Worm (Caenorhabditis elegans) whole organism, late embryonic: ENCODE data around the gene F54B11.10.

Experiments used
- K02D7.2 ChIP-seq: sonication (generic microtip); optimal IDR thresholded peaks from 2 replicates; lab custom pipeline; 2017; ENCODE audit warnings: mild to moderate bottlenecking, missing genetic modification characterization, missing compliant biosample characterization
- T23F11.4 ChIP-seq: fragments of 200-800 bp; sonication (Bioruptor generic); optimal IDR thresholded peaks from 2 replicates; lab custom pipeline; 2018; ENCODE audit warnings: mild to moderate bottlenecking, missing genetic modification characterization, missing compliant biosample characterization
- ama-1 ChIP-seq: fragments of 150-350 bp; optimal IDR thresholded peaks from 2 replicates; lab custom pipeline; 2014
- ceh-14 ChIP-seq: sonication (generic microtip); optimal IDR thresholded peaks from 2 replicates; lab custom pipeline; 2016; ENCODE audit warnings: missing genotype, missing genetic modification characterization, missing compliant biosample characterization
- ceh-19 ChIP-seq: fragments of 200-800 bp; sonication (Bioruptor generic); optimal IDR thresholded peaks from 2 replicates; lab custom pipeline; 2018; ENCODE audit warnings: mild to moderate bottlenecking, missing genetic modification characterization, missing compliant biosample characterization
- ceh-2 ChIP-seq: sonication (generic microtip); optimal IDR thresholded peaks from 2 replicates; lab custom pipeline; 2016; ENCODE audit warnings: missing genotype, missing genetic modification characterization, missing compliant biosample characterization
- ceh-22 ChIP-seq: sonication (generic microtip); optimal IDR thresholded peaks from 2 replicates; lab custom pipeline; 2017; ENCODE audit warnings: missing biosample characterization, missing genetic modification characterization
- ceh-34 ChIP-seq: sonication (generic microtip); optimal IDR thresholded peaks from 2 replicates; lab custom pipeline; 2016; ENCODE audit warnings: mild to moderate bottlenecking, missing genetic modification characterization, missing compliant biosample characterization
- ceh-48 ChIP-seq: sonication (generic microtip); optimal IDR thresholded peaks from 2 replicates; lab custom pipeline; 2016; ENCODE audit warnings: missing genetic modification characterization, inconsistent platforms, missing compliant biosample characterization
- ceh-6 ChIP-seq: fragments of 200-800 bp; sonication (Bioruptor generic); optimal IDR thresholded peaks from 2 replicates; lab custom pipeline; 2018; ENCODE audit warnings: mild to moderate bottlenecking, missing genetic modification characterization, missing compliant biosample characterization
- che-1 ChIP-seq: sonication (generic microtip); optimal IDR thresholded peaks from 2 replicates; lab custom pipeline; 2016; ENCODE audit warnings: mild to moderate bottlenecking, missing genetic modification characterization, missing compliant biosample characterization
- dve-1 ChIP-seq: sonication (generic microtip); optimal IDR thresholded peaks from 2 replicates; lab custom pipeline; 2017; ENCODE audit warnings: antibody characterized with exemption, mild to moderate bottlenecking, missing genetic modification characterization, missing compliant biosample characterization
- elt-2 ChIP-seq: sonication (generic microtip); optimal IDR thresholded peaks from 2 replicates; lab custom pipeline; 2016; ENCODE audit warnings: missing genetic modification reagents, missing genetic modification characterization, missing compliant biosample characterization
- elt-4 ChIP-seq: sonication (generic microtip); optimal IDR thresholded peaks from 2 replicates; lab custom pipeline; 2016; ENCODE audit warnings: missing genetic modification characterization, missing compliant biosample characterization
- eyg-1 ChIP-seq: sonication (generic microtip); optimal IDR thresholded peaks from 2 replicates; lab custom pipeline; 2016; ENCODE audit warnings: missing genotype, missing genetic modification characterization, missing compliant biosample characterization
- fkh-10 ChIP-seq: fragments of 150-350 bp; optimal IDR thresholded peaks from 2 replicates; lab custom pipeline; 2014; ENCODE audit warnings: missing biosample characterization, missing genetic modification reagents, missing genetic modification characterization
- hlh-15 ChIP-seq: sonication (generic microtip); optimal IDR thresholded peaks from 2 replicates; lab custom pipeline; 2016; ENCODE audit warnings: missing genetic modification characterization, missing compliant biosample characterization
- hlh-30 ChIP-seq: sonication (generic microtip); optimal IDR thresholded peaks from 2 replicates; lab custom pipeline; 2017; ENCODE audit warnings: antibody characterized with exemption, missing genetic modification characterization, missing compliant biosample characterization; ENCODE audit not compliant: insufficient read depth
- lim-6 ChIP-seq: sonication (generic microtip); optimal IDR thresholded peaks from 2 replicates; lab custom pipeline; 2016; ENCODE audit warnings: missing genetic modification characterization, missing compliant biosample characterization
- lin-11 ChIP-seq: fragments of 200-800 bp; sonication (Bioruptor generic); optimal IDR thresholded peaks from 2 replicates; lab custom pipeline; 2018; ENCODE audit warnings: mild to moderate bottlenecking, missing genetic modification characterization, missing compliant biosample characterization
- mec-3 ChIP-seq: sonication (generic microtip); optimal IDR thresholded peaks from 2 replicates; lab custom pipeline; 2016; ENCODE audit warnings: borderline replicate concordance, missing genetic modification characterization, missing compliant biosample characterization
- nfya-1 ChIP-seq: sonication (generic microtip); optimal IDR thresholded peaks from 2 replicates; lab custom pipeline; 2017; ENCODE audit warnings: missing genetic modification characterization, mild to moderate bottlenecking, missing compliant biosample characterization, antibody characterized with exemption, moderate library complexity
- nhr-232 ChIP-seq: sonication (generic microtip); optimal IDR thresholded peaks from 2 replicates; lab custom pipeline; 2016; ENCODE audit warnings: missing genetic modification characterization, missing compliant biosample characterization
- pag-3 ChIP-seq: sonication (generic microtip); optimal IDR thresholded peaks from 2 replicates; lab custom pipeline; 2016; ENCODE audit warnings: missing compliant biosample characterization, missing genetic modification characterization, borderline replicate concordance
- pha-2 ChIP-seq: sonication (generic microtip); optimal IDR thresholded peaks from 2 replicates; lab custom pipeline; 2017; ENCODE audit warnings: mild to moderate bottlenecking, missing genetic modification characterization, missing compliant biosample characterization
- pros-1 ChIP-seq: fragments of 150-350 bp; optimal IDR thresholded peaks from 2 replicates; lab custom pipeline; 2014; ENCODE audit warnings: missing biosample characterization, missing genetic modification reagents, missing genetic modification characterization
- ref-2 ChIP-seq: sonication (generic microtip); optimal IDR thresholded peaks from 2 replicates; lab custom pipeline; 2016; ENCODE audit warnings: missing genetic modification characterization, missing compliant biosample characterization
- sdc-2 ChIP-seq: sonication (generic microtip); optimal IDR thresholded peaks from 2 replicates; lab custom pipeline; 2016; ENCODE audit warnings: missing genotype, missing genetic modification characterization, missing compliant biosample characterization
- sox-2 ChIP-seq: fragments of 200-800 bp; sonication (Bioruptor generic); IDR thresholded peaks from 2 replicates; pipeline ENCODE4 v1.3.6; 2022; ENCODE audit warnings: missing genetic modification reagents, missing genetic modification characterization, missing compliant biosample characterization
- tbx-2 ChIP-seq: sonication (generic microtip); optimal IDR thresholded peaks from 2 replicates; lab custom pipeline; 2016; ENCODE audit warnings: missing genetic modification characterization, missing compliant biosample characterization
- ttx-3 ChIP-seq: sonication (generic microtip); optimal IDR thresholded peaks from 2 replicates; lab custom pipeline; 2016; ENCODE audit warnings: missing genetic modification reagents, missing genetic modification characterization, missing compliant biosample characterization
- unc-3 ChIP-seq, 2 experiments: fragments of 200-800 bp in 1 of 2; sonication (Bioruptor generic) in 1 of 2; sonication (generic microtip) in 1 of 2; conservative IDR thresholded peaks in 1 of 2; optimal IDR thresholded peaks in 1 of 2; 2 replicates each; pipeline versions ENCODE4 v1.3.6 to Lab custom; 2016 to 2022; ENCODE audit warnings: missing compliant biosample characterization in 2 of 2, missing genetic modification characterization in 2 of 2, missing genetic modification reagents in 1 of 2
- unc-42 ChIP-seq: sonication (generic microtip); optimal IDR thresholded peaks from 2 replicates; lab custom pipeline; 2016; ENCODE audit warnings: missing genotype, missing genetic modification characterization, missing compliant biosample characterization
- unc-55 ChIP-seq: sonication (generic microtip); optimal IDR thresholded peaks from 2 replicates; lab custom pipeline; 2017; ENCODE audit warnings: missing biosample characterization, missing genetic modification reagents, missing genetic modification characterization
- unc-86 ChIP-seq: sonication (generic microtip); optimal IDR thresholded peaks from 2 replicates; lab custom pipeline; 2016; ENCODE audit warnings: missing genetic modification characterization, missing compliant biosample characterization

The F54B11.10 gene

DNA sequence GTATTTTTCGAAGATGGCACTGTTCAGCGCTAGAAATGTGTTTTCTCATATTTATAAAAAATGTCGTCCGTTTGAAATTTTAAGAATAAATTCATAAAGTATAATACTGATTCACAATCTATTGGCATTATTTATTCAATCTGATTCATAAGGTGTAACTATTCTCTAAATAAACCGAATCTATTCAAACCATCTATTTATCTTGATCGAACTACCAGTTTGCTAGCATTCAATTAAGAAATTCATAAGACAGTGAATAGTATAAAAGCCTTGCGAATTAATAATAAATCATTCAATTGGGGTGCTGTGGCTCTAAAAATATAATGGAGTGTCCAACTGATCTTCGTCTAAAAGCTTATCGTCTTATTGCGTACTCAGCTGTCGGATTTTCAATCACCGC lies 9.3 kb downstream of the F54B11.10 start, which contains the start of gene col-44:
TSS of gene col-44 (plus strand) at position 301 of the 400 bp plus-strand sequence.
- TF ChIP-seq nfya-1 (tag; lab: Kevin White, UChicago) = no peak
- no peak for TF ChIP-seq ref-2
- no peak for TF ChIP-seq T23F11.4 (GFP tag; lab: Kevin White, UChicago)
- no peak for TF ChIP-seq unc-86 (tag; lab: Kevin White, UChicago)
- TF ChIP-seq ceh-14 = no peak
- no peak for TF ChIP-seq hlh-30
- no peak for TF ChIP-seq eyg-1
- TF ChIP-seq pros-1 (tag; lab: Kevin White, UChicago) = no peak
- no peak for TF ChIP-seq ceh-22 (tag; lab: Kevin White, UChicago)

DNA sequence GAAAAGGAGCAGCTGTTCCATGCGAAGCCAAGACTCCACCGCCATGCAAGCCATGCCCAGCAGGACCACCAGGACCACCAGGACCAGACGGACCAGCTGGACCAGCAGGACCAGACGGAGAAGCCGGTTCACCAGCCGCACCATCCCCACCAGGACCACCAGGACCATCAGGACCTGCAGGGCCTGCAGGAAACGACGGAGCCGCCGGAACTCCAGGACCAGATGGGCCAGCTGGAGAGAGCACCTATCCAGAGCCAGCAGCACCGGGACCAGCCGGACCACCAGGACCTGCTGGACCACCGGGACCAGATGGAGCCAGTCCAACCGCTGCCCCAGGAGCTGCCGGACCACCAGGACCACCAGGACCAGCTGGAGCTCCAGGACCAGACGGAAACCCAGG lies 10.0 kb downstream of the F54B11.10 start:
- no peak for TF ChIP-seq ceh-19
- TF ChIP-seq ttx-3 = no peak
- no peak for TF ChIP-seq K02D7.2 (tag; lab: Kevin White, UChicago)
- no peak for TF ChIP-seq sdc-2 (tag; lab: Kevin White, UChicago)
- TF ChIP-seq mec-3 (tag; lab: Kevin White, UChicago) = no peak
- TF ChIP-seq sox-2 (GFP tag; lab: Robert Waterston, UW) = no peak
- no peak for TF ChIP-seq elt-4 (tag; lab: Kevin White, UChicago)
- TF ChIP-seq ama-1 (lab: Kevin White, UChicago) = no peak
- TF ChIP-seq ceh-48 (tag; lab: Kevin White, UChicago) = no peak
- TF ChIP-seq ceh-6 (GFP tag; lab: Kevin White, UChicago) = no peak
- TF ChIP-seq lin-11 (tag; lab: Kevin White, UChicago) = no peak

DNA sequence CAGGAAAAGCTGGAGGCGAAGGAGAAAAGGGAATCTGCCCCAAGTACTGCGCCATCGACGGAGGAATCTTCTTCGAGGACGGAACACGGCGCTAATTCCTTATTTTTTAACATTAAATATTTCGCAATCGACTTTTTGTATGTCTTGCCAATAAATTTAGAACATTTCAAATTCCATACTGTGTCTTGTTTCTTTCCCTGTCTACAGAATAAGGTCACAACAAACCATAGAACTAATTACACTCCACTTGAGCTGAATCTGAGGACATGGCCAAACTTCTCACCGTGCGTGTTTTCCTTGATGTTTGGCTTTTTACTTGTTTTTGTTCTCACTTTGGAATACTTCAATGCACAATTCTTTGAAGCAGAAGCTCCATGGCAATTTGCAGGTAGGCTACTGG lies 10.4 kb downstream of the F54B11.10 start, which contains the start of gene F54B11.4:
TSS of gene F54B11.4 (plus strand) at position 301 of the 400 bp plus-strand sequence.
- TF ChIP-seq K02D7.2 (tag; lab: Kevin White, UChicago) (no peak), ama-1 (lab: Kevin White, UChicago) (no peak), dve-1 (tag; lab: Kevin White, UChicago) (no peak), pag-3 (tag; lab: Kevin White, UChicago) (no peak), lim-6 (tag; lab: Kevin White, UChicago) (no peak), che-1 (tag; lab: Kevin White, UChicago) (no peak), fkh-10 (GFP tag; lab: Kevin White, UChicago) (no peak), ceh-2 (tag; lab: Kevin White, UChicago) (no peak), tbx-2 (no peak), ceh-34 (tag; lab: Kevin White, UChicago) (no peak), pha-2 (tag; lab: Kevin White, UChicago) (no peak), hlh-15 (tag; lab: Kevin White, UChicago) (no peak)

DNA sequence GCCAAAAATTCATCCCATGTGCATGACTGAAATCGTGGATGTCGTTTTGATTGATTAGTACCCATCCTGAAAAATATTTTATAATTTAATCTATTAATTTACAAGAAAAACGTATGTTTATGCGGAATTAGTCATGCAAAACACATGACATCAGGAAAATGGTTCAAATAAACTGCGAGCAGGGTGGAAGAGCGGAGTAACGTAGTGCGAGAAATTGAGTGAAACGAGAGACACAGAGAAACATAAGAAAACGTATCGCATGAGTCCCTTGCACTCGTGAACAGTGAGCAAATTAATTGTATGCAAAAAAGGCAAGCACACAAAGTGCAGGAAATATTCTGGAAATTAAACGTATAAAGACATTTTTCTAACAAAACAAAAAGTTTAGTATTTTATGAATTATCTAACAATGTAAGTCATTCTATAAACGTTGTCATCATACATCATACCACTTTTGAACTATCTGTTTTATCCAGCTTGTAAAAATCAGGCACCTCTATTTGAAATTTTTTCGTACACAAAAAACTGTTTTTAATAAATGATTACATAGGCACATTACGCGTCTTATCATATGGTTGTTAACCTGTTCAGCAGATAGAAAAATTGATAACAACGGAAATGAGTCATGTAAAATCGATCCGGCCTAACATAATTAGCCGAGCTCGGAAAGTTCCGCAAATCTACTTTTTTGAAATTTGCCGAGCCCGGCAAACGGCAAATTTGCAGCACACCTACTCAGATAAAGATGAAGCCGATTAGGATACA lies 14.3 kb downstream of the F54B11.10 start, which contains the start of gene F54B11.5:
TSS of gene F54B11.5 (minus strand) at position 66 of the 765 bp plus-strand sequence.
- TF ChIP-seq nhr-232 (tag; lab: Kevin White, UChicago) (no peak), tbx-2 (peak; percentile 22), hlh-30 (peak; percentile 87), elt-2 (tag; lab: Kevin White, UChicago) (peak; percentile 46), unc-55 (GFP tag; lab: Kevin White, UChicago) (peak; percentile 59), nfya-1 (tag; lab: Kevin White, UChicago) (peak; percentile 29), unc-42 (peak; percentile 33), unc-3 (GFP tag; conservative IDR thresholded peaks at IDR 0.05; lab: Robert Waterston, UW) (no peak), unc-3 (tag; optimal IDR thresholded peaks at IDR 0.05; lab: Kevin White, UChicago) (no peak)
- TF ChIP-seq, all 69 proteins: peak for 6
